Fruit fly (Drosophila melanogaster) ovary, adult (tissue): Measurements from ENCODE around the gene GXIVsPLA2.

ENCODE experiments used
- CG17801 ChIP-seq: fragments of 200-800 bp; optimal IDR thresholded peaks from 2 replicates; lab custom pipeline; 2019; ENCODE audit warnings: missing biosample characterization, mild to moderate bottlenecking, missing genetic modification characterization, moderate library complexity; ENCODE audit not compliant: partially characterized antibody

GXIVsPLA2 gene

DNA sequence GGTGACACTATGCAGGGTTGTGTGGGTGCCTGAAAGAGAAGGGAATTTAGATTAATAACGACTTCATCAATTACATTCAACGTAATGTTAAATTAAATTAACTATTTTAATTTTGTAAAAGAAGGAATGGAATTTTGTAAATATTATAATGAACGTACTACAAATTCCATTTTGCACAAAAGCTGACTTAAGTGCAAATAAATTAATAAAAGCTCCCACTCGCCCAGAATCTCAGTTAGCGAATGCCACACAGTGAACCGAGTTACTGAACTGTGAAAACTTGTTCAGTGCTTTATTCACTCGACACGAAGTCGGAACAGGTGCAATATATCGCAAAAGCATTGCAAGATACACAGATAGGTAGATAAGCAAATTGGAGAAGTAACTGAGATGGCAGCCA lies 20.2 kb downstream of the GXIVsPLA2 start, which contains the start of gene CG17026:
TSS of gene CG17026 (plus strand) at position 301 of the 400 bp plus-strand sequence.
- no peak for TF ChIP-seq CG17801

DNA sequence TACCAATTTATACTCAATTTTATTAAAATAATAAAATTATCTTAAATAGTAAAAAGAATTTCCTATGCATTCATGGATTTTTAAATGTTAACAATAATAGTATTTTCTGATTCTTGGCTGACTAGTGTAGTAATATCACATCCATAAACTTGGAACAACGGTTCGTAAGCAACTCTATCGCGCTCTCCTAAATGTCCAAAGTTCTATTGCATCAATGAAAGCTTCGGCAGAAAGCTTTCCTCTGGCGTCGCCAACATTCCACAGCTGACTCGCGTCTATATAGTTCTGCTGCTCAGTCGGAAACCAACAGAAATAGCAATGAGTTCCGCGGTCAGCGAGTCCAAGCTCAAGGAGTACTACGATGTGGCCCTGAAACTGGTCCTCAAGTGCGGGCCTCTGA lies 21.9 kb downstream of the GXIVsPLA2 start, which contains the start of gene CG17029:
TSS of gene CG17029 (plus strand) at position 113 of the 400 bp plus-strand sequence.
- TF ChIP-seq CG17801: peak; percentile 8

DNA sequence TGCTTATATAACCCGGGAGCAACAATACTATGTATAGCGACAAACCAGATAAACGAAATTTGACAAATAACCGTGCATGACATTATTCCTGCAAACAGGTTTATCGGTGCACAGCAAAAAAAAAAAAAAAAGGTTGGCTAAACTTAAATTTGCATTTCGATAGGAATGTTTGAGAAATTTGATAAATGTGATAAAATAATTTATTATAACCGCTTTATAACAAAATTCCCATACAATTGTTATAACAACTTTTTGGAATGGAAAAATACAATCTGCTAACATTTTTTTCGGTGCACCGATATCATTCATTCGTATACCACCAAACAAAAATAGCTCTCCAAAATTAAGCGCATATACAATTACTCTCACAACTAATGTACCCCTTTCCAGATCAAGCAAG lies 22.7 kb downstream of the GXIVsPLA2 start:
- no peak for TF ChIP-seq CG17801

DNA sequence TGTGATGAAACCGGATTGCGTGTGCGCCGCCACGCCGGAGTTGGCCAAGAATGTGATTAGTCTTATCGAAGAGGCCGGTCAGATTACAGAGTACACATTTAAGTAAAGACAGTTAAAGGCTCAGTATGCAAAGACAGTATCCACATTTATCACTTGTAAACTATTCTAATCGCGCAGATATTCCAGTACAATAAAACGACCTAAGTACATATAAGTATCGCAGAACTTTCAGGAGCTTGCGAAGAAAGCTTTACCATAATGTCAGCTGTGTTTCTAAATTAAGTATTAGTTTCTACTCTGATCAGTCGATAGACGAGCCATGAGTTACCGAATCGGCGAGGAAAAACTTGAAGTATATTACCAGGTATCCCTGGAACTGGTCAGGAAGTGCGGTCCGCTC lies 23.3 kb downstream of the GXIVsPLA2 start, which contains the start of gene CG17028:
TSS of gene CG17028 (plus strand) at position 301 of the 400 bp plus-strand sequence.
- TF ChIP-seq CG17801: no peak

- TF ChIP-seq CG17801: no peak
These were observed 24.3 kb downstream of the GXIVsPLA2 start for dm6 chr3L:15979240-15979639.

DNA sequence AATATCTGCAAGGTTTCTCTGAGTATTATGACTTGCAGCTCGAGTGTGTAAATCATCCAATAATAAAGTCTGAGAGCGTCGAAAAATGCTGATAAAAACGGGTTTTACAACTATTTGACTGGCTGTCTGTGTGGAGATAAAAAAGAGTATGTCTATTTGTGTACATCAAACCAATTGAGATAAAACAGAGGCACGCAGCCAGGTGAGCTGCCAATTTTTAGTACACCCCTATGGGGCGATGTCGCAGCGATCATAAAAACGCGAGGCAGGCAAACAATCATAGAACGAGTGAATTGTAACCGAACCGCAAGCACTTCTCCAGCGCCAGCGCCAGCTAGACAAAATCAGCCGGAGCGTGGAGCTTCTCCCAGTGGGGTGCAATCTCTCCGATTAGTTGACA lies 25.0 kb downstream of the GXIVsPLA2 start, which contains the start of gene CG17027:
TSS of gene CG17027 (plus strand) at position 189 of the 400 bp plus-strand sequence.
- no peak for TF ChIP-seq CG17801

dm6 chr3L:15981403-15981802 lies 26.5 kb downstream of the GXIVsPLA2 start:
- TF ChIP-seq CG17801: no peak

- no peak for TF ChIP-seq CG17801
These were observed 27.3 kb downstream of the GXIVsPLA2 start for dm6 chr3L:15982148-15982547.

dm6 chr3L:15982783-15983432 lies 28.0 kb downstream of the GXIVsPLA2 start, which contains the start of the genes brm and Arl1:
TSS of gene brm (minus strand) at chr3L:15982869.
TSS of gene Arl1 (plus strand) at chr3L:15983135.
- TF ChIP-seq CG17801: peak; percentile 99

DNA sequence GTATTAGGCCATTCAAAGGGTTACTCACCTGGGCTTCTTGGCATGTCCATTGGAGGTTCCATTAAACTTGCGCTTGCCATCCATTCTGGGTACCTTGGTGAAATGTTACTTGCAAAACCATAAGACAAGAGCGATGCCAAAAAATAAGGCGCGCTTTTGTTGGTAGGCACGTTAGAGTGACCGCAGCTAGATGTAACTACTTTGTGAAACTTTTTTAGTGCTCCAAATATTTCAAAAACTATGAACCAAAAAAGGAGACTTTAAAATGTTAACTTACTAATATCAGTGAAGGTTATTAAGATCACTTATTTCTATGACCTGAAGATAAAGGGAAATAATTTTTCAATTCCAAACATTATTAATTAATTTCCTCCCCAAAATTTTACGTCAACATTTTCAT lies 32.7 kb downstream of the GXIVsPLA2 start, which contains the start of gene PolD1:
TSS of gene PolD1 (minus strand) at position 181 of the 400 bp plus-strand sequence.
- TF ChIP-seq CG17801: no peak

DNA sequence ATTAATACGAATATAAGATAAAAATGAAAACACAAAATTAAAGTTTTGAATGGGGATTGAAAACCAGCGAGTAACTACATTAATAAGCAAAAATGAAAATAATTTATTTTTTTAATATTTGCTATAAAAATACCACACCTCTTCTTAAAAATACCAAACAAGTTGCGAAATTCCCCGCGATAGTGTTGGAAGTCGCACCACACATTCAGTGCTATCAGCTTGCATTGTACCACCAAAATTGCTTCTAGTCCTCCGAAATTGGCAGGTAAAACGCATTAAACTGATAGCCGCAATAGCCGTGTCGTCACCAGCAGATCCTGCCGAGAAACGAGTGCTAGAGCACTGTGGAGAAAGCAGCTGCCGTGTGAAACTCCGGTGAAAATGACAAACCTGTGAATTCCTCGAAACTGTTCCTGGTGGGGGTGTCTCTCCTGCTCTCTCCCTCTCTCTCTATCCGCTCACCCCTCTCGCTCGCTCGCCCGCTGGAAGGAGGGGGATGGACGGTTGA lies 33.2 kb downstream of the GXIVsPLA2 start, which contains the start of gene Hip14:
TSS of gene Hip14 (plus strand) at position 198 of the 508 bp plus-strand sequence.
- TF ChIP-seq CG17801: peak; percentile 37

DNA sequence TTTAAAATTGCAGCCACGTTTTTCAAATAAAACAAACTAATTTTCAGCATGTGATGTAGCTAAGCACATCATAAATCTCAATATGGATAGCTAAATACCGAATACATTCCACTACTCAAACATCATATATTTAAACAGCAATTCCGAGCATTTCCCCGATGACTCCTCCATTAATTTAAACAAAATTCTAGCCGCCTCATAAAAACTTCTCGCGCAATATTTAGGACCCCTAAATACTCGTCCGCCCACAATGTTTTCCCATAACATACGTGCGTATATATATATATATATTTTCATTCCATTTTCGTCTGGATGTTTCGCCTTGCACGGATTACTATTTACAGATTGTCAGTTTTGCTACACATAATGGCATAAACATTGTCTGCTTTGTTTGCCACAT lies 41.1 kb downstream of the GXIVsPLA2 start:
- no peak for TF ChIP-seq CG17801

DNA sequence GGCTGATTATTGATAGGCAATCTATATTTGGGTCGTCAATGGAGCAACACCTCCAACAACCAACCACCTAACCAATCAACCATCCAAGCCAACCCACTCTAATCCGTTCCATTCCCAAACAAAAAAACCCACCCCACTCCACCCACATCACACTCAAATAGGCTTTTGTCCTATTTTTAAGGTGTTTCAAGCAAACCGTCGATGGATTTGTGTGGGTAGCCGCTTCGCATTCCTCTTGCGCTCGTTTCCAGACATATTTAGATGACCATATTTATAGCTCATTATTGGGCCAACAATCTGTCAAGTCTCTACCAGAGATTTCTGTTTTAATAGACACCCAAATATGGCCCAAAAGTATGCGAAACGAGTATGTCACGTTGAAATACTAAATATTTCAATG lies 43.3 kb downstream of the GXIVsPLA2 start:
- TF ChIP-seq CG17801: no peak

DNA sequence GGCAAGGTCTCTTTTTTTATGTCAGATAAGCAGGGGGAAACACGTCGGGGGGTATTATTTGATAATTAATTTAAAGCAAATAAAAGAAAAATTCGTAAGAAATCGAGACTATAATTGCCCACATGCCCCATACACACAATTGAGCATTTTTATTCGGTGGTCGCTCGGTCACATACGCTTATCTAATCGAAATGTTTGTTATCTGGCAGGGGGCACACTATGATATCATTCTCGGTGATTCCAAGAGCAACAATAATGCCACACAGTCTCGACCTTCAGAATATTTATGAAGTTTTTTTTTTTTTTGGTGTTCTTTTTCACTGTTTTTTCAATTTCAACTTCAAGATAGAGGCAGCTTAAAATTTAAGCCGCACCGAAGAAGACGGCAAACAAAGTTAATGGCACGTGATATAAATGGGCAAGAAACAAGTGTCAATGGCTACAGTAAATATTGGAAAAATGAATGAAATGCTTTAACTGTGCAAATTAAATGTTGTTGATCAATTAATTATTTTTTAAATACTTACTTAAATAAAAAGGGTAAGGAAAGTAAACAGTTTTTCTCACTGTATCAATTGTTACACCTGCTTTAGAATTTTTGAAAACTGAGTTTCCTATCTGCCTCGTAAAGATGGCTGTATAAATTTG lies 44.6 kb downstream of the GXIVsPLA2 start:
- TF ChIP-seq CG17801: no peak

- TF ChIP-seq CG17801: peak; percentile 56
These were observed 46.3 kb downstream of the GXIVsPLA2 start for dm6 chr3L:16001164-16001679.

dm6 chr3L:16002116-16002716 lies 47.3 kb downstream of the GXIVsPLA2 start:
- peak; percentile 25 for TF ChIP-seq CG17801
